Fruit fly (Drosophila melanogaster) Kc167 (cell line): ENCODE measurements around the gene Orp8.

Experiments
- Myc ChIP-seq: fragments of >200 bp; optimal IDR thresholded peaks from 2 replicates; lab custom pipeline; 2017; ENCODE audit warnings: missing external identifiers
- Sin3A ChIP-seq: fragments of >200 bp; optimal IDR thresholded peaks from 2 replicates; lab custom pipeline; 2018; ENCODE audit warnings: missing external identifiers
- h ChIP-seq: fragments of >200 bp; optimal IDR thresholded peaks from 3 replicates; lab custom pipeline; 2018; ENCODE audit warnings: missing external identifiers
- insv ChIP-seq: fragments of >200 bp; optimal IDR thresholded peaks from 3 replicates; lab custom pipeline; 2018; ENCODE audit warnings: missing external identifiers
- psq ChIP-seq: fragments of >200 bp; optimal IDR thresholded peaks from 2 replicates; lab custom pipeline; 2017; ENCODE audit warnings: missing external identifiers
- ttk ChIP-seq: sonication (Bioruptor generic); optimal IDR thresholded peaks from 2 replicates; lab custom pipeline; 2017; ENCODE audit warnings: missing external identifiers

Orp8 gene

dm6 chr3R:20274521-20275294 is 34.4 kb upstream of the Orp8 start:
- TF ChIP-seq ttk (lab: Kevin White, UChicago) (no peak), h (lab: Kevin White, UChicago) (no peak), Sin3A (lab: Kevin White, UChicago) (no peak), psq (lab: Kevin White, UChicago) (no peak), Myc (lab: Kevin White, UChicago) (no peak), insv (lab: Kevin White, UChicago) (no peak)

DNA sequence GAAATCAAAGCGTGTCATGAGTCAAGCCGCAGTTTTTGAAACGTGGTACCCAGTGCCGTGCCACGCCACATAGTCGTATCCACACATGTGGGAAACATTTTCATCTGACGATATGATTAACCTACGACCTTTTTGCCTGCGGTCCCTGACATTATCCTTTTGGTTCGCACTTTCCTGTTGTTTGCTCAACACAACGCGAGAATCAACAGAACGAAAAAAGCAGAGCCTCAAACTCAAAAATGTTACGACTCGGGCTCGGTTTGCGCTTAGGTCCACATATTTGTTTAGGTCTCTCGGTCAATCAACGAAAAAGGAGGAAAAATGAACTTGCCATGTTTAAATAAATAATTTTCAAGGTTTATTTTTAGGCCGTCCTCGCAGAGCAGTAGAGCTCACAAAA is 33.1 kb upstream of the Orp8 start:
- TF ChIP-seq psq (lab: Kevin White, UChicago) (no peak), Myc (lab: Kevin White, UChicago) (no peak), ttk (lab: Kevin White, UChicago) (no peak), Sin3A (lab: Kevin White, UChicago) (no peak), h (lab: Kevin White, UChicago) (no peak), insv (lab: Kevin White, UChicago) (no peak)

DNA sequence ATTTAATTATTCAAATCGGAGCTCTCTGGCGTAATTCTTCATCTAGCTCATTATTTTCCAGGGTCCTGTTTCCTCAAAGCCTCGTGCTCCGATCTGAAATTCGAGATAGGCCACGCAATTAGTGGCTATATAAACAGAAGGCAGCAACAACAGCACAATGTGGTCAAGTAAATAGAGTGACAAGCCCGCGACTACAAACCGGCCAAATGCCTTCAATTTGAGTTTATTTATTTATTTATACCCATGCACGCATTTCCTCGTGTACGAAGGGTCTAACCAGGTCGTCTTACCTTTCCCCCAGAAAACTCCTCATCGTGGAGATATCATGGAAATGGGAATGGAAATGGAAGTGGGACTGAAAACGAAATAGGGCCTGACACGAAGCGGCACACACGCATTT is 32.4 kb upstream of the Orp8 start:
- TF ChIP-seq Myc (lab: Kevin White, UChicago) (no peak), ttk (lab: Kevin White, UChicago) (no peak), psq (lab: Kevin White, UChicago) (no peak), Sin3A (lab: Kevin White, UChicago) (no peak), insv (lab: Kevin White, UChicago) (no peak), h (lab: Kevin White, UChicago) (no peak)

DNA sequence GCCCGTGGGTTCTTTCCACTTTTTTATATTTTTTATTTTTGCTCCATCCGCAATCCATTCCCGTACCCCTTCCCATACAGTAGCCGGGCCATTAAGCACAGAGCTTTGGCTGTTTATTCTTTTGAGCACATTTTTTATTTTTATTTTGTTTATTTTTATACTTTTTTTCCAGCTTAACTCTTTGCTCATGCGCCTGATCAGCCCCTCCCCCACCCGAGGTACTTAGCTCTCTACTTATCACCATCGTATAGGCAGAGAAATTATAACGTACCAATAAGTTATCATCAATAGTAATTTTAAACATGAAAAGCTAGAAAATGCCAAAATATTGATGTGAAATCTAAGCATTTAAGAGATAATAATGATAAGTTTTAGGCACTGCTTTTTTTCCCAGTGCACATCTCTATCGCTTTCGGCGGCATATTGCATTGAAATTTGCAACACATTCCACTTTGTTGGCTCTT is 28.6 kb upstream of the Orp8 start:
- TF ChIP-seq h (lab: Kevin White, UChicago), result no peak

DNA sequence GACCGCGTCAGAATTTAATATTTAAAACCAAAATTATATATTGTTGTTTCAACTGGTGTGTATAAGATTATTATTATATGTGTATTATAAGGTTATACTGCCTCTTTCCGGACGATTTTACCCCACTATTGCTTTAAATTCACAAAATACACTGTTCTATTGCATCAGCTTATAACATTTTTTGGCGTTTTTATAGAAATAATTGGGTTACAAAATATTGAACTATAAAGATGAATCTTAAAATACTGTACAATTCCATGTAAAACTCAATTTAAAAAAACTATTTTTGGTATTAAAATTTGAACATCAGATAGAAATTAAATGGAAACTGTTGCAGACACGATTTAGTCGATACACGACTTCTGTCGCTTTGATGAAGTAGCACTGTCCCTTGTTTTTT is 27.0 kb upstream of the Orp8 start:
- no peak for TF ChIP-seq insv (lab: Kevin White, UChicago)
- TF ChIP-seq h (lab: Kevin White, UChicago), result no peak
- TF ChIP-seq ttk (lab: Kevin White, UChicago), result no peak
- TF ChIP-seq psq (lab: Kevin White, UChicago), result no peak
- TF ChIP-seq Myc (lab: Kevin White, UChicago), result no peak
- TF ChIP-seq Sin3A (lab: Kevin White, UChicago), result no peak

DNA sequence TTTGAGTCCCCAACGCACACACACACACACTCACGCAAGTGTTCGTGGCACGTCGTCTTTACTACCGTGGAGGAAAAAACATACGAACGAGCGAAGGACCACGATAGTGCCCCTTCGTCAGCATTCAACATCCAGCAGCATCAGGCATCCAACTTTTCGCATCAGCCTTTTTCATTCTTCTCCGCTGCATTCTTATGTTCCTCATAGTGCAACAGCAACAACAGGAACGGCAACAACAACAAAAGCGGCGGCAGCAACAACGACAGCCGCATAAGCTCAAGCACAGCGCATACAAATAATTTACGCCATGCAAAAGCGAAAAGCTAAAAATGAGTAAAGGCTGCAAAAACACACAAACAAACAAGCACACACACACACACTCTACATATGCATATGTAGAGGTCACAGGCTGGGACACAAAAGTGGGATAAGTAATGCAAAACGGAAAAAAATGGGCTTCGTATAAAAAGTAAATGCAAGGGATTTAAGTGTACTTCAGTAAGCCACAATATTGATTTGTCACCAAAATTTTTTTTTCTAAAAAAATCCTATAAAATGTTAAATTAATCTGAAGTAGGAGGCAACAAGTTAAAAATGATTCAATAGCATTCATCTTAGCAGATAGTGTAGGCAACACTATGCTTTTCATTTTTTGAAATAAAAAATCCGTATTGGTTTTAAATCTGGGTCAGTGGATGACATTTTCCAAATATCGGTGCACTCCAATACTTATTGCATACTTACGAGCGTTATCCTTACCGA is 26.2 kb upstream of the Orp8 start:
- TF ChIP-seq Myc (lab: Kevin White, UChicago), result no peak

DNA sequence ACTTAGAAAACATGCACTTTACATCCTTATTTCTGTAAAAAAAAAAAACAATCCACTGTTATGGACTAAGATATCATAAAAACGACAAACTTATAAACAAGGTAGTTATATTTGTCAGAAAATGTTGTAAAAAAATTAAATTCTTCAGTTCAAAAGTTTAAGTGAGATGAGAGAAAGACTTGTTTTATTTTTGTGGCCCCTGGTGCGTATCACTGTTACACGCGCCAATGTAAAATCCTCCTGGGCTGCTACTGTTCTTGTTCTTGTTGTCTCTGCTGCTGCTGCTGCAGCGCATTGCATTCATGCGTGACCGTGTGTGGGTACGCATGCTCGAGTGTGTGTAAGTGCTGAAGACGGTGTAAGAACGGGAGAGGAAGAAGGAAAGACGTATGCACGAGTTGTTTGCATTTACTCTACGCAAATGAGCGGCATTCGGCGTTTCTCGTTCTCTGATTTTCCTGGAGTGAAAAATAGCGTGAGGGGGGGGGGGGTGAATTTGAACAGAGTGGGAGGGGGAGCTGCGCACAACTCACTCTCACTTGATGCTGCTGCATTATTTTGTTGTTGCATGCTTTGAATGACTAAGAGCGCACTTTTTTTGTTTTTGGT is 25.5 kb upstream of the Orp8 start:
- TF ChIP-seq ttk (lab: Kevin White, UChicago), result no peak
- TF ChIP-seq insv (lab: Kevin White, UChicago), result no peak

- no peak for TF ChIP-seq Sin3A (lab: Kevin White, UChicago)
- TF ChIP-seq psq (lab: Kevin White, UChicago), result no peak
- TF ChIP-seq h (lab: Kevin White, UChicago), result no peak
- TF ChIP-seq ttk (lab: Kevin White, UChicago), result no peak
- TF ChIP-seq insv (lab: Kevin White, UChicago), result no peak
- no peak for TF ChIP-seq Myc (lab: Kevin White, UChicago)
Measured at dm6 chr3R:20284140-20284911, 24.8 kb upstream of the Orp8 start.

- TF ChIP-seq Sin3A (lab: Kevin White, UChicago) (no peak), insv (lab: Kevin White, UChicago) (no peak), ttk (lab: Kevin White, UChicago) (no peak), Myc (lab: Kevin White, UChicago) (no peak), h (lab: Kevin White, UChicago) (no peak), psq (lab: Kevin White, UChicago) (no peak)
Measured at dm6 chr3R:20285678-20286449, 23.3 kb upstream of the Orp8 start.

- TF ChIP-seq Sin3A (lab: Kevin White, UChicago) (no peak), Myc (lab: Kevin White, UChicago) (no peak), ttk (lab: Kevin White, UChicago) (no peak), psq (lab: Kevin White, UChicago) (no peak), insv (lab: Kevin White, UChicago) (no peak), h (lab: Kevin White, UChicago) (no peak)
Measured at dm6 chr3R:20286758-20287157, 22.4 kb upstream of the Orp8 start.
